Fruit fly (Drosophila melanogaster) whole organism, embryonic: ENCODE measurements around the gene UQCR-14.

Experiments
- CG1024 ChIP-seq: fragments of 200-800 bp; sonication (Bioruptor generic); IDR thresholded peaks from 2 replicates; pipeline ENCODE4 v1.3.6; 2022; ENCODE audit warnings: missing biosample characterization, missing genetic modification characterization
- CG11093 ChIP-seq: fragments of 200-800 bp; sonication (Bioruptor generic); IDR thresholded peaks from 3 replicates; pipeline ENCODE4 v1.3.6; 2022; ENCODE audit warnings: missing biosample characterization, missing genetic modification characterization
- CG13287 ChIP-seq: fragments of 200-800 bp; sonication (Bioruptor generic); IDR thresholded peaks from 2 replicates; pipeline ENCODE4 v1.3.6; 2022; ENCODE audit warnings: missing biosample characterization, missing genetic modification characterization; ENCODE audit not compliant: partially characterized antibody
- CG14050 ChIP-seq: fragments of 200-800 bp; sonication (Bioruptor generic); IDR thresholded peaks from 3 replicates; pipeline ENCODE4 v1.3.6; 2022; ENCODE audit warnings: missing biosample characterization, missing genetic modification characterization
- CG14710 ChIP-seq: fragments of 200-800 bp; sonication (Bioruptor generic); optimal IDR thresholded peaks from 3 replicates; lab custom pipeline; 2019; ENCODE audit warnings: missing biosample characterization, mild to moderate bottlenecking, missing genetic modification characterization, moderate library complexity
- CG14860 ChIP-seq: fragments of 200-800 bp; sonication (Bioruptor generic); IDR thresholded peaks from 3 replicates; pipeline ENCODE4 v1.3.6; 2022; ENCODE audit warnings: missing biosample characterization, missing genetic modification characterization; ENCODE audit not compliant: partially characterized antibody
- CG15514 ChIP-seq: fragments of 200-800 bp; sonication (Bioruptor generic); optimal IDR thresholded peaks from 3 replicates; lab custom pipeline; 2017; ENCODE audit warnings: missing biosample characterization, missing genetic modification characterization, mild to moderate bottlenecking, moderate library complexity, missing genetic modification reagents
- CG15601 ChIP-seq: fragments of 200-800 bp; sonication (Bioruptor generic); optimal IDR thresholded peaks from 3 replicates; lab custom pipeline; 2019; ENCODE audit warnings: missing biosample characterization, mild to moderate bottlenecking, missing genetic modification characterization, moderate library complexity
- CG17361 ChIP-seq: fragments of 200-800 bp; sonication (Bioruptor generic); IDR thresholded peaks from 3 replicates; pipeline ENCODE4 v1.3.6; 2022; ENCODE audit warnings: missing biosample characterization, missing genetic modification characterization
- CG17612 ChIP-seq: fragments of 200-800 bp; sonication (Bioruptor generic); IDR thresholded peaks from 2 replicates; pipeline ENCODE4 v1.3.6; 2022; ENCODE audit warnings: missing biosample characterization, missing genetic modification characterization
- CG2199 ChIP-seq: fragments of 200-800 bp; sonication (Bioruptor generic); IDR thresholded peaks from 3 replicates; pipeline ENCODE4 v1.3.6; 2022; ENCODE audit warnings: missing biosample characterization, missing genetic modification characterization
- CG30431 ChIP-seq: fragments of 200-800 bp; sonication (Bioruptor generic); optimal IDR thresholded peaks from 2 replicates; lab custom pipeline; 2017; ENCODE audit warnings: missing biosample characterization, missing genetic modification characterization
- CG34422 ChIP-seq: fragments of 200-800 bp; sonication (Bioruptor generic); IDR thresholded peaks from 3 replicates; pipeline ENCODE4 v1.3.6; 2022; ENCODE audit warnings: missing biosample characterization, missing genetic modification characterization
- CG42726 ChIP-seq: fragments of 200-800 bp; sonication (Bioruptor generic); IDR thresholded peaks from 2 replicates; pipeline ENCODE4 v1.3.6; 2022; ENCODE audit warnings: missing biosample characterization, missing genetic modification characterization; ENCODE audit not compliant: partially characterized antibody
- CG43689 ChIP-seq: fragments of 200-800 bp; sonication (Bioruptor generic); IDR thresholded peaks from 2 replicates; pipeline ENCODE4 v1.3.6; 2022; ENCODE audit warnings: missing biosample characterization, missing genetic modification characterization
- CG5180 ChIP-seq: fragments of 200-800 bp; sonication (Bioruptor generic); optimal IDR thresholded peaks from 3 replicates; lab custom pipeline; 2017; ENCODE audit warnings: missing biosample characterization, missing genetic modification characterization, mild to moderate bottlenecking, moderate library complexity, missing genetic modification reagents
- CG6791 ChIP-seq: fragments of 200-800 bp; sonication (Bioruptor generic); IDR thresholded peaks from 3 replicates; pipeline ENCODE4 v1.3.6; 2022; ENCODE audit warnings: missing biosample characterization, missing genetic modification characterization; ENCODE audit not compliant: partially characterized antibody
- CG7987 ChIP-seq: fragments of 200-800 bp; sonication (Bioruptor generic); optimal IDR thresholded peaks from 2 replicates; lab custom pipeline; 2018; ENCODE audit warnings: missing biosample characterization, mild to moderate bottlenecking, missing genetic modification characterization, moderate library complexity
- CG9797 ChIP-seq: fragments of 200-800 bp; sonication (Bioruptor generic); optimal IDR thresholded peaks from 3 replicates; lab custom pipeline; 2018; ENCODE audit warnings: missing biosample characterization, mild to moderate bottlenecking, missing genetic modification characterization
- CG9932 ChIP-seq: fragments of 200-800 bp; sonication (Bioruptor generic); IDR thresholded peaks from 2 replicates; pipeline ENCODE4 v1.3.6; 2022; ENCODE audit warnings: missing biosample characterization, missing genetic modification characterization
- CHES-1-like ChIP-seq: fragments of 200-800 bp; sonication (Bioruptor generic); optimal IDR thresholded peaks from 2 replicates; lab custom pipeline; 2016; ENCODE audit warnings: missing biosample characterization, missing genetic modification characterization
- D ChIP-seq, 2 experiments: fragments of 200-800 bp in 1 of 2; fragments of >200 bp in 1 of 2; sonication (Bioruptor generic) in 1 of 2; optimal IDR thresholded peaks; 2 replicates in 1 of 2; 3 replicates in 1 of 2; lab custom pipeline; 2017; ENCODE audit warnings: mild to moderate bottlenecking in 1 of 2, missing biosample characterization in 1 of 2, missing genetic modification characterization in 1 of 2, missing genetic modification reagents in 1 of 2
- Dbx ChIP-seq: fragments of 200-800 bp; sonication (Bioruptor generic); IDR thresholded peaks from 3 replicates; pipeline ENCODE4 v1.3.6; 2022; ENCODE audit warnings: missing biosample characterization, missing genetic modification characterization
- Dll ChIP-seq: fragments of 200-800 bp; sonication (Bioruptor generic); IDR thresholded peaks from 4 replicates; pipeline ENCODE4 v1.3.6; 2022; ENCODE audit warnings: missing biosample characterization, missing genetic modification characterization; ENCODE audit not compliant: partially characterized antibody
- Hmr ChIP-seq: fragments of 200-800 bp; sonication (Bioruptor generic); optimal IDR thresholded peaks from 3 replicates; lab custom pipeline; 2017; ENCODE audit warnings: mild to moderate bottlenecking, missing biosample characterization, missing genetic modification reagents, missing genetic modification characterization
- MESR4 ChIP-seq: fragments of 200-800 bp; sonication (Bioruptor generic); optimal IDR thresholded peaks from 2 replicates; lab custom pipeline; 2018; ENCODE audit warnings: missing biosample characterization, mild to moderate bottlenecking, missing genetic modification characterization, moderate library complexity
- Med ChIP-seq: fragments of 200-800 bp; sonication (Bioruptor generic); peaks from one replicate; lab custom pipeline; 2016; ENCODE audit warnings: missing biosample characterization, missing genetic modification characterization, mild to moderate bottlenecking, inconsistent platforms, moderate library complexity
- Opbp ChIP-seq: fragments of 200-800 bp; sonication (Bioruptor generic); IDR thresholded peaks from 3 replicates; pipeline ENCODE4 v1.3.6; 2022; ENCODE audit warnings: missing biosample characterization, missing genetic modification characterization; ENCODE audit not compliant: partially characterized antibody
- Pdp1 ChIP-seq, 2 experiments: fragments of 200-800 bp; sonication (Bioruptor generic); optimal IDR thresholded peaks; 3 replicates each; lab custom pipeline; 2016; ENCODE audit warnings: missing biosample characterization in 2 of 2, missing genetic modification characterization in 2 of 2, mild to moderate bottlenecking in 1 of 2, moderate library complexity in 1 of 2
- Sin3A ChIP-seq: fragments of >200 bp; optimal IDR thresholded peaks from 2 replicates; lab custom pipeline; 2018
- Sox100B ChIP-seq: fragments of 200-800 bp; sonication (Bioruptor generic); optimal IDR thresholded peaks from 3 replicates; lab custom pipeline; 2018; ENCODE audit warnings: missing biosample characterization, mild to moderate bottlenecking, missing genetic modification characterization
- Trl ChIP-seq, 3 experiments: fragments of >200 bp in 2 of 3; fragments of 200-800 bp in 1 of 3; sonication (Bioruptor generic) in 1 of 3; optimal IDR thresholded peaks; 2 replicates in 1 of 3; 3 replicates in 2 of 3; lab custom pipeline; 2016 to 2017; ENCODE audit warnings: missing biosample characterization in 1 of 3, missing genetic modification characterization in 1 of 3
- amos ChIP-seq: fragments of 200-800 bp; sonication (Bioruptor generic); IDR thresholded peaks from 2 replicates; pipeline ENCODE4 v1.3.6; 2022; ENCODE audit warnings: missing biosample characterization, missing genetic modification characterization; ENCODE audit not compliant: partially characterized antibody
- ap ChIP-seq: fragments of 200-800 bp; sonication (Bioruptor generic); IDR thresholded peaks from 2 replicates; pipeline ENCODE4 v1.3.6; 2022; ENCODE audit warnings: missing biosample characterization, missing genetic modification characterization
- bsh ChIP-seq, 2 experiments: fragments of 200-800 bp; sonication (Bioruptor generic); optimal IDR thresholded peaks; 2 replicates each; lab custom pipeline; 2017 to 2018; ENCODE audit warnings: mild to moderate bottlenecking in 2 of 2, missing biosample characterization in 2 of 2, missing genetic modification characterization in 2 of 2, moderate library complexity in 1 of 2
- crp ChIP-seq, 2 experiments: fragments of 200-800 bp; sonication (Bioruptor generic); optimal IDR thresholded peaks; 2 replicates in 1 of 2; 3 replicates in 1 of 2; lab custom pipeline; 2017; ENCODE audit warnings: missing biosample characterization in 2 of 2, missing genetic modification characterization in 2 of 2, mild to moderate bottlenecking in 1 of 2, moderate library complexity in 1 of 2
- hb ChIP-seq: fragments of 200-800 bp; sonication (Bioruptor generic); IDR thresholded peaks from 3 replicates; pipeline ENCODE4 v1.3.6; 2022; ENCODE audit warnings: missing biosample characterization, missing genetic modification characterization; ENCODE audit not compliant: partially characterized antibody
- hbn ChIP-seq: fragments of 200-800 bp; sonication (Bioruptor generic); IDR thresholded peaks from 2 replicates; pipeline ENCODE4 v1.3.6; 2022; ENCODE audit warnings: missing biosample characterization, missing genetic modification characterization; ENCODE audit not compliant: partially characterized antibody
- jigr1 ChIP-seq: fragments of 200-800 bp; sonication (Bioruptor generic); IDR thresholded peaks from 3 replicates; pipeline ENCODE4 v1.3.6; 2022; ENCODE audit warnings: missing biosample characterization, missing genetic modification characterization
- mld ChIP-seq: fragments of 200-800 bp; sonication (Bioruptor generic); IDR thresholded peaks from 3 replicates; pipeline ENCODE4 v1.3.6; 2022; ENCODE audit warnings: missing biosample characterization, missing genetic modification characterization; ENCODE audit not compliant: partially characterized antibody
- phol ChIP-seq: fragments of 200-800 bp; sonication (Bioruptor generic); optimal IDR thresholded peaks from 3 replicates; lab custom pipeline; 2018; ENCODE audit warnings: missing biosample characterization, mild to moderate bottlenecking, missing genetic modification characterization, moderate library complexity
- row ChIP-seq: fragments of 200-800 bp; sonication (Bioruptor generic); IDR thresholded peaks from 3 replicates; pipeline ENCODE4 v1.3.6; 2022; ENCODE audit warnings: missing biosample characterization, missing genetic modification characterization
- sim ChIP-seq: fragments of 200-800 bp; sonication (Bioruptor generic); IDR thresholded peaks from 2 replicates; pipeline ENCODE4 v1.3.6; 2022; ENCODE audit warnings: missing biosample characterization, missing genetic modification characterization
- sna ChIP-seq: fragments of 200-800 bp; sonication (Bioruptor generic); IDR thresholded peaks from 2 replicates; pipeline ENCODE4 v1.3.6; 2022; ENCODE audit warnings: missing biosample characterization, missing genetic modification characterization; ENCODE audit not compliant: partially characterized antibody
- tna ChIP-seq: fragments of 200-800 bp; sonication (Bioruptor generic); IDR thresholded peaks from 2 replicates; pipeline ENCODE4 v1.3.6; 2022; ENCODE audit warnings: missing biosample characterization, missing genetic modification characterization; ENCODE audit not compliant: partially characterized antibody
- zf30C ChIP-seq: fragments of 200-800 bp; sonication (Bioruptor generic); optimal IDR thresholded peaks from 3 replicates; lab custom pipeline; 2018; ENCODE audit warnings: missing biosample characterization, mild to moderate bottlenecking, missing genetic modification characterization

UQCR-14 gene

dm6 chrX:16331562-16332233 lies 45.6 kb downstream of the UQCR-14 start (continued):
- TF ChIP-seq ap (GFP tag; lab: Robert Waterston, UW) (no peak), Sin3A (lab: Kevin White, UChicago) (peak; percentile 21), hb (peak; percentile 67), tna (peak; percentile 57), CG13287 (peak; percentile 84), Pdp1 (GFP tag; optimal IDR thresholded peaks at IDR 0.05; lab: Kevin White, UChicago) (peak in 1 of 2 experiments; percentile 88), CG5180 (GFP tag; lab: Kevin White, UChicago) (no peak), Dll (GFP tag; lab: Robert Waterston, UW) (peak; percentile 77), CG9932 (GFP tag; lab: Robert Waterston, UW) (peak; percentile 69), CG2199 (GFP tag; lab: Robert Waterston, UW) (no peak), CG11093 (no peak), MESR4 (GFP tag; lab: Kevin White, UChicago) (peak; percentile 63), CG30431 (no peak), CG43689 (no peak), CG6791 (GFP tag; lab: Robert Waterston, UW) (peak; percentile 84), row (peak; percentile 85), CG15514 (GFP tag; lab: Kevin White, UChicago) (peak; percentile 90), CG17612 (no peak), Opbp (GFP tag; lab: Robert Waterston, UW) (peak; percentile 89), CG17361 (0 out of 3 replicates have a peak, but pooled peaks have one; percentile 10), CHES-1-like (GFP tag; lab: Kevin White, UChicago) (peak; percentile 24), sim (GFP tag; lab: Robert Waterston, UW) (no peak), jigr1 (GFP tag; lab: Robert Waterston, UW) (peak; percentile 46; the same call in 1 of the 3 replicates), zf30C (GFP tag; lab: Kevin White, UChicago) (peak; percentile 60), amos (peak; percentile 91), D (optimal IDR thresholded peaks at IDR 0.05; lab: Kevin White, UChicago) (peak; percentile 47), D (GFP tag; optimal IDR thresholded peaks at IDR 0.05; lab: Kevin White, UChicago) (no peak), CG42726 (GFP tag; lab: Robert Waterston, UW) (peak; percentile 89; the same call in 1 of the 2 replicates), Dbx (GFP tag; lab: Robert Waterston, UW) (0 out of 3 replicates have a peak, but pooled peaks have one; percentile 19), CG14710 (tag; lab: Kevin White, UChicago) (peak; percentile 10), CG14050 (GFP tag; lab: Robert Waterston, UW) (no peak), Med (GFP tag; lab: Kevin White, UChicago) (peak; percentile 60), CG9797 (peak; percentile 72), bsh (GFP tag; optimal IDR thresholded peaks at IDR 0.05; lab: Kevin White, UChicago) (no peak), phol (tag; lab: Kevin White, UChicago) (peak; percentile 5), CG15601 (tag; lab: Kevin White, UChicago) (peak; percentile 40), CG34422 (GFP tag; lab: Robert Waterston, UW) (0 out of 3 replicates have a peak, but pooled peaks have one; percentile 36), CG7987 (GFP tag; lab: Kevin White, UChicago) (no peak), mld (peak; percentile 60; the same call in 1 of the 3 replicates), CG14860 (GFP tag; lab: Robert Waterston, UW) (peak; percentile 51), crp (GFP tag; optimal IDR thresholded peaks at IDR 0.05; lab: Kevin White, UChicago) (peak in 1 of 2 experiments; percentile 8), Trl (optimal IDR thresholded peaks at IDR 0.05; lab: Kevin White, UChicago) (no peak), Trl (GFP tag; optimal IDR thresholded peaks at IDR 0.05; lab: Kevin White, UChicago) (no peak), Sox100B (GFP tag; lab: Kevin White, UChicago) (no peak), sna (GFP tag; lab: Robert Waterston, UW) (peak; percentile 70), Hmr (no peak), hbn (peak; percentile 72), CG1024 (GFP tag; lab: Robert Waterston, UW) (0 out of 2 replicates have a peak, but pooled peaks have one; percentile 10)
